Worm (Caenorhabditis elegans): ENCODE measurements around the gene elmd-1.

DNA sequence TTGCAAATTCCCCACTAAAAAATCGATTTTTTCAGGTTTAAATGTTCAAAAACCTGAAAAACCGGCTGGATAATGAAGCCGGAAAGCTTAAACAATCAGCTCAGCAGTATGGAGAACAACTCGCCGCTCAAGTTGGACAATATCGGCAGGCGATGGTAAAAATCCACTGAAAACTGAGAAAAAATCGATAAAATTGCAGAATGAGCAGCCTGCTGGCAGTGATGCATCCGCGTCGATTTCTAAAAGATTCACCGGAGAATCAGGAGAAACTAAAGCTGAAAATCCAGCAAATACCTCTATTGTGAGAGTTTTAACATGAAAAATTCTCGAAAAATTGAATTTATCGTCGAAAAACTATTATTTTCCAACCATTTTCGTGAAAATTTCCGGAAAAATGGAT, 15.8 kb downstream of the elmd-1 start, which contains the start of gene golg-4:
- TF ChIP-seq him-1 (tag; optimal IDR thresholded peaks at IDR 0.05) (no peak), dao-5 (tag; optimal IDR thresholded peaks at IDR 0.05) (no peak), W03F9.2 (tag; optimal IDR thresholded peaks at IDR 0.05) (no peak)

All from whole organism, L4/young adult.